Worm (Caenorhabditis elegans) whole organism, young adult: ENCODE results near the gene tbc-6.

Experiments
- die-1 ChIP-seq: sonication (generic microtip); optimal IDR thresholded peaks from 2 replicates; lab custom pipeline; 2016; ENCODE audit warnings: missing genotype, mild to moderate bottlenecking, missing genetic modification characterization, missing compliant biosample characterization
- egrh-3 ChIP-seq: fragments of 200-800 bp; sonication (Bioruptor generic); IDR thresholded peaks from 2 replicates; pipeline ENCODE4 v1.3.6; 2022; ENCODE audit warnings: missing genetic modification reagents, missing genetic modification characterization, missing compliant biosample characterization
- hlh-26 ChIP-seq: fragments of 200-800 bp; sonication (Bioruptor generic); conservative IDR thresholded peaks from 2 replicates; pipeline ENCODE4 v1.3.6; 2022; ENCODE audit warnings: missing genetic modification reagents, missing genetic modification characterization, missing compliant biosample characterization
- nfyb-1 ChIP-seq: fragments of 200-800 bp; sonication (Bioruptor generic); IDR thresholded peaks from 2 replicates; pipeline ENCODE4 v1.3.6; 2022; ENCODE audit warnings: missing genetic modification reagents, missing genetic modification characterization, missing compliant biosample characterization

DNA sequence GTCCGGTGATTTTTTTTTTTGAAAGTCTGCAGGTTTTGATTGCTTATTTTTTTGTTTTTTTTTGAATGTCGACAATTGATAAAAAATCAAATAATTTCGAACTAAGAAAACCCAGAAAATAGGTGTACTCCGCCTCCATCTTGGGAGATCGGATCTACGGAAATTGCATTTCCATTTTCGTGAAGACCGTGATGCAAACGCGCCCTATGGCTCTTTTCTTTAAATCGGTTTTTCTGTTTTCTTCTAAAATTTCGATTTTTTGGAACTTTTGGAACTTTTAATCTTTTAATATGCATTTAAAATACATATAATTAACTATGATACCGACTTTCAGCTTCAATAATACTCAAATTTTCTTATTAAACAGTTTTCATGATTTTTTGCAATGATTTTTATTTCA, 5.9 kb upstream of the tbc-6 start:
- no peak for TF ChIP-seq hlh-26 (GFP tag; lab: Robert Waterston, UW)
- no peak for TF ChIP-seq die-1 (tag; lab: Kevin White, UChicago)
- TF ChIP-seq egrh-3: no peak
- TF ChIP-seq nfyb-1 (GFP tag; lab: Robert Waterston, UW): no peak
